Worm (Caenorhabditis elegans) whole organism, young adult: ENCODE results near the gene D1046.18.

Source experiments
- B0035.1 ChIP-seq: sonication (generic microtip); optimal IDR thresholded peaks from 2 replicates; lab custom pipeline; 2016; ENCODE audit warnings: missing genetic modification characterization, mild to moderate bottlenecking, missing compliant biosample characterization, missing genotype, missing genetic modification reagents
- F39B2.1 ChIP-seq: fragments of 200-800 bp; sonication (Bioruptor generic); IDR thresholded peaks from 2 replicates; pipeline ENCODE4 v1.3.6; 2022; ENCODE audit warnings: missing genetic modification reagents, missing genetic modification characterization, missing compliant biosample characterization
- K12H6.12 ChIP-seq: fragments of 200-800 bp; sonication (Bioruptor generic); optimal IDR thresholded peaks from 2 replicates; lab custom pipeline; 2018; ENCODE audit warnings: mild to moderate bottlenecking, missing genetic modification characterization, missing compliant biosample characterization
- Y67H2A.10 ChIP-seq: fragments of 200-800 bp; sonication (Bioruptor generic); conservative IDR thresholded peaks from 2 replicates; pipeline ENCODE4 v1.3.6; 2022; ENCODE audit warnings: missing genetic modification reagents, missing genetic modification characterization, missing compliant biosample characterization
- ama-1 ChIP-seq, 3 experiments: fragments of 150-350 bp in 1 of 3; sonication (generic microtip) in 2 of 3; optimal IDR thresholded peaks; 2 replicates each; lab custom pipeline; 2014 to 2018; ENCODE audit warnings: missing biosample characterization in 2 of 3, missing genetic modification characterization in 2 of 3, missing genetic modification reagents in 2 of 3
- bed-1 ChIP-seq: fragments of 200-800 bp; sonication (Bioruptor generic); IDR thresholded peaks from 2 replicates; pipeline ENCODE4 v1.3.6; 2022; ENCODE audit warnings: missing genetic modification reagents, missing genetic modification characterization, missing compliant biosample characterization
- cebp-1 ChIP-seq, 2 experiments: fragments of 200-800 bp in 1 of 2; sonication (Bioruptor generic) in 1 of 2; sonication (generic microtip) in 1 of 2; IDR thresholded peaks in 1 of 2; optimal IDR thresholded peaks in 1 of 2; 2 replicates each; pipeline versions ENCODE4 v1.3.6 to Lab custom; 2017 to 2022; ENCODE audit warnings: missing compliant biosample characterization in 2 of 2, missing genetic modification characterization in 2 of 2, mild to moderate bottlenecking in 1 of 2, missing genetic modification reagents in 1 of 2, moderate library complexity in 1 of 2
- ceh-40 ChIP-seq: fragments of 200-800 bp; sonication (Bioruptor generic); IDR thresholded peaks from 2 replicates; pipeline ENCODE4 v1.3.6; 2022; ENCODE audit warnings: missing genetic modification characterization, missing compliant biosample characterization
- die-1 ChIP-seq: sonication (generic microtip); optimal IDR thresholded peaks from 2 replicates; lab custom pipeline; 2016; ENCODE audit warnings: missing genotype, mild to moderate bottlenecking, missing genetic modification characterization, missing compliant biosample characterization
- efl-1 ChIP-seq: fragments of 150-350 bp; optimal IDR thresholded peaks from 2 replicates; lab custom pipeline; 2014; ENCODE audit warnings: missing biosample characterization, missing genetic modification reagents, missing genetic modification characterization
- egrh-3 ChIP-seq: fragments of 200-800 bp; sonication (Bioruptor generic); IDR thresholded peaks from 2 replicates; pipeline ENCODE4 v1.3.6; 2022; ENCODE audit warnings: missing genetic modification reagents, missing genetic modification characterization, missing compliant biosample characterization
- ekl-4 ChIP-seq: fragments of 200-800 bp; sonication (Bioruptor generic); IDR thresholded peaks from 2 replicates; pipeline ENCODE4 v1.3.6; 2022; ENCODE audit warnings: missing genetic modification reagents, missing genetic modification characterization, missing compliant biosample characterization
- hlh-26 ChIP-seq: fragments of 200-800 bp; sonication (Bioruptor generic); conservative IDR thresholded peaks from 2 replicates; pipeline ENCODE4 v1.3.6; 2022; ENCODE audit warnings: missing genetic modification reagents, missing genetic modification characterization, missing compliant biosample characterization
- hmg-1.2 ChIP-seq: fragments of 200-800 bp; sonication (Bioruptor generic); IDR thresholded peaks from 2 replicates; pipeline ENCODE4 v1.3.6; 2022; ENCODE audit warnings: missing genetic modification reagents, missing genetic modification characterization, missing compliant biosample characterization
- hmg-20 ChIP-seq: fragments of 200-800 bp; sonication (Bioruptor generic); IDR thresholded peaks from 2 replicates; pipeline ENCODE4 v1.3.6; 2022; ENCODE audit warnings: missing genetic modification reagents, missing genetic modification characterization, missing compliant biosample characterization
- hrde-1 ChIP-seq: sonication (generic microtip); optimal IDR thresholded peaks from 2 replicates; lab custom pipeline; 2016; ENCODE audit warnings: missing genetic modification characterization, mild to moderate bottlenecking, missing compliant biosample characterization, moderate library complexity, missing genotype, missing genetic modification reagents, borderline replicate concordance
- lag-1 ChIP-seq: fragments of 200-800 bp; sonication (Bioruptor generic); IDR thresholded peaks from 2 replicates; pipeline ENCODE4 v1.3.6; 2022; ENCODE audit warnings: missing genetic modification reagents, missing genetic modification characterization, missing compliant biosample characterization
- lin-35 ChIP-seq, 3 experiments: fragments of 150-350 bp in 2 of 3; sonication (generic microtip) in 1 of 3; optimal IDR thresholded peaks; 2 replicates each; lab custom pipeline; 2014 to 2018; ENCODE audit warnings: missing biosample characterization in 3 of 3, missing genetic modification characterization in 3 of 3, missing genetic modification reagents in 3 of 3
- lin-54 ChIP-seq: fragments of 200-800 bp; sonication (Bioruptor generic); optimal IDR thresholded peaks from 2 replicates; lab custom pipeline; 2018; ENCODE audit warnings: mild to moderate bottlenecking, missing genetic modification characterization, missing compliant biosample characterization
- lsl-1 ChIP-seq: fragments of 200-800 bp; sonication (Bioruptor generic); optimal IDR thresholded peaks from 2 replicates; lab custom pipeline; 2018; ENCODE audit warnings: mild to moderate bottlenecking, missing genetic modification characterization, moderate library complexity, missing compliant biosample characterization
- madf-6 ChIP-seq: fragments of 200-800 bp; sonication (Bioruptor generic); IDR thresholded peaks from 2 replicates; pipeline ENCODE4 v1.3.6; 2022; ENCODE audit warnings: missing genetic modification reagents, missing genetic modification characterization, missing compliant biosample characterization
- mxl-1 ChIP-seq: sonication (generic microtip); optimal IDR thresholded peaks from 2 replicates; lab custom pipeline; 2016; ENCODE audit warnings: missing genetic modification characterization, missing compliant biosample characterization
- nhr-80 ChIP-seq: sonication (generic microtip); optimal IDR thresholded peaks from 2 replicates; lab custom pipeline; 2016; ENCODE audit warnings: missing genetic modification characterization, missing compliant biosample characterization
- repo-1 ChIP-seq: sonication (generic microtip); optimal IDR thresholded peaks from 2 replicates; lab custom pipeline; 2017; ENCODE audit warnings: mild to moderate bottlenecking, missing genetic modification characterization, missing compliant biosample characterization
- snpc-3.4 ChIP-seq: sonication (generic microtip); optimal IDR thresholded peaks from 2 replicates; lab custom pipeline; 2017; ENCODE audit warnings: missing genetic modification characterization, mild to moderate bottlenecking, missing compliant biosample characterization, antibody characterized with exemption, moderate library complexity, missing genotype, missing genetic modification reagents
- snpc-4 ChIP-seq, 5 experiments: fragments of 150-350 bp in 1 of 5; sonication (generic microtip) in 4 of 5; optimal IDR thresholded peaks; 2 replicates each; lab custom pipeline; 2014 to 2018; ENCODE audit warnings: missing genetic modification characterization in 5 of 5, missing biosample characterization in 3 of 5, antibody characterized with exemption in 2 of 5, mild to moderate bottlenecking in 2 of 5, missing compliant biosample characterization in 2 of 5, missing genotype in 2 of 5, moderate library complexity in 2 of 5, missing genetic modification reagents in 1 of 5
- somi-1 ChIP-seq: fragments of 200-800 bp; sonication (Bioruptor generic); optimal IDR thresholded peaks from 2 replicates; lab custom pipeline; 2018; ENCODE audit warnings: mild to moderate bottlenecking, missing genetic modification characterization, missing compliant biosample characterization
- tlf-1 ChIP-seq: fragments of 200-800 bp; sonication (Bioruptor generic); optimal IDR thresholded peaks from 2 replicates; lab custom pipeline; 2018; ENCODE audit warnings: mild to moderate bottlenecking, missing genetic modification characterization, missing compliant biosample characterization
- xnd-1 ChIP-seq: sonication (generic microtip); optimal IDR thresholded peaks from 2 replicates; lab custom pipeline; 2016; ENCODE audit warnings: missing genotype, missing genetic modification reagents, missing genetic modification characterization, missing compliant biosample characterization
- ztf-22 ChIP-seq: fragments of 200-800 bp; sonication (Bioruptor generic); optimal IDR thresholded peaks from 2 replicates; lab custom pipeline; 2018; ENCODE audit warnings: mild to moderate bottlenecking, missing genetic modification characterization, moderate library complexity, missing compliant biosample characterization
- ztf-28 ChIP-seq: fragments of 200-800 bp; sonication (Bioruptor generic); IDR thresholded peaks from 2 replicates; pipeline ENCODE4 v1.3.6; 2022; ENCODE audit warnings: missing genetic modification reagents, missing genetic modification characterization, missing compliant biosample characterization

Gene D1046.18

ce11 chrIV:8933575-8933974 lies 3.5 kb downstream of the D1046.18 start, which contains the start of gene D1046.4:
Gene D1046.4, plus strand, starts transcription at chrIV:8933875.
- TF ChIP-seq die-1 (no peak), repo-1 (no peak), Y67H2A.10 (GFP tag; lab: Robert Waterston, UW) (no peak), nhr-80 (tag; lab: Kevin White, UChicago) (no peak), xnd-1 (no peak), madf-6 (no peak), hmg-20 (GFP tag; lab: Robert Waterston, UW) (no peak), hrde-1 (tag; lab: Kevin White, UChicago) (no peak), snpc-3.4 (no peak)

DNA sequence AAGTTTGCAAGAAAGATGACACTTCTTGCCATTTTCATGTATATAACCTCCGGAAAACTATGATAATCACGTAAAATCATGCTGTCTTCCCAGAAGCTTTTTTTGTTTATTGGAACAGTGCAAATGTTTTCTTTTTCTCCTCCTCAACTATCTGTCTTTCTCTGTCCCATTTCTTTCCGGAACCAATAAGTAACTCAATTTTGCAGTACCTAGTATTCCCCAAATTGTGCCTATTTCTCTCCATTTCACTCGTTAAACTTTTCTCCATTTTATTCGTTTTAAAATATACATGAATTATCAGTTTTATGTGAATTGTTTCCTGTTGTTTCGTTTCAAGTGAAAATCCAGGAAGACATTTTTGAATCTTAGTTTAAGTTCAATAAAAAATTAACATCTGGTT lies 13.4 kb downstream of the D1046.18 start:
- TF ChIP-seq lin-54 (GFP tag; lab: Kevin White, UChicago) (no peak), egrh-3 (GFP tag; lab: Robert Waterston, UW) (no peak), madf-6 (no peak), lag-1 (GFP tag; lab: Robert Waterston, UW) (no peak), lsl-1 (GFP tag; lab: Kevin White, UChicago) (no peak), efl-1 (GFP tag; lab: Kevin White, UChicago) (no peak), ama-1 (optimal IDR thresholded peaks at IDR 0.05; lab: Kevin White, UChicago) (no peak), ama-1 (GFP tag; optimal IDR thresholded peaks at IDR 0.05; lab: Kevin White, UChicago) (no peak), cebp-1 (GFP tag; IDR thresholded peaks at IDR 0.05; lab: Robert Waterston, UW) (no peak), cebp-1 (tag; optimal IDR thresholded peaks at IDR 0.05; lab: Kevin White, UChicago) (no peak), tlf-1 (GFP tag; lab: Kevin White, UChicago) (no peak), repo-1 (no peak), hlh-26 (no peak), mxl-1 (no peak), nhr-80 (tag; lab: Kevin White, UChicago) (no peak), ztf-28 (no peak), ekl-4 (no peak), bed-1 (GFP tag; lab: Robert Waterston, UW) (no peak), hmg-1.2 (GFP tag; lab: Robert Waterston, UW) (no peak), F39B2.1 (GFP tag; lab: Robert Waterston, UW) (no peak), ceh-40 (GFP tag; lab: Robert Waterston, UW) (no peak)

DNA sequence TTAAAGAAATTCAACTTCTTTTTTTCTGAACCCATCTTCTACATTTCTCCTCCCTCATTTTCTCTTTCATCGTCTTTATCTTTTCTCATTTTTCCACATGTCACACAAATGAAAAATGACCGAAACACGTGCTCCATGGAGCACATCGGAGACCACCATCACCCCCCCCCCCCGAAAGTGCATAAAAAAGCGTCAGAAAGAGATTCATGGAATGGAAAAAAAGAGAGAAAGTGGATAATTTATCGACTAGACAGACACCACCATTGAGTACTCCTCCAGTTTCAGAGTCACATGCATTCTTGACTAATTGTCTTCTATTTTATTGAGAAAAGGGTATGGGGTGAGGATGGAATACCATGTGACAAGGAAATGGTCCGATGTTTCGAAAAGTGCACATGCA lies 17.1 kb downstream of the D1046.18 start:
- TF ChIP-seq ztf-22 (GFP tag; lab: Kevin White, UChicago) (no peak), K12H6.12 (tag; lab: Kevin White, UChicago) (peak; percentile 33), lin-35 (GFP tag; optimal IDR thresholded peaks at IDR 0.05; lab: Kevin White, UChicago) (peak in 1 of 3 experiments; percentile 17), somi-1 (GFP tag; lab: Kevin White, UChicago) (peak; percentile 13), B0035.1 (tag; lab: Kevin White, UChicago) (no peak), snpc-4 (GFP tag; optimal IDR thresholded peaks at IDR 0.05; lab: Kevin White, UChicago) (no peak), snpc-4 (tag; optimal IDR thresholded peaks at IDR 0.05; lab: Kevin White, UChicago) (no peak)
